Fruit fly (Drosophila melanogaster) whole organism, embryonic: ENCODE data around the gene CG5776.

Experiments used
- Aef1 ChIP-seq: fragments of 200-800 bp; sonication (Bioruptor generic); IDR thresholded peaks from 3 replicates; pipeline ENCODE4 v1.3.6; 2022; ENCODE audit warnings: missing biosample characterization, missing genetic modification characterization
- CG1024 ChIP-seq: fragments of 200-800 bp; sonication (Bioruptor generic); IDR thresholded peaks from 2 replicates; pipeline ENCODE4 v1.3.6; 2022; ENCODE audit warnings: missing biosample characterization, missing genetic modification characterization
- CG10267 ChIP-seq: fragments of 200-800 bp; sonication (Bioruptor generic); optimal IDR thresholded peaks from 2 replicates; lab custom pipeline; 2018; ENCODE audit warnings: missing biosample characterization, mild to moderate bottlenecking, missing genetic modification characterization, moderate library complexity
- CG11093 ChIP-seq: fragments of 200-800 bp; sonication (Bioruptor generic); IDR thresholded peaks from 3 replicates; pipeline ENCODE4 v1.3.6; 2022; ENCODE audit warnings: missing biosample characterization, missing genetic modification characterization
- CG12299 ChIP-seq: fragments of 200-800 bp; sonication (Bioruptor generic); optimal IDR thresholded peaks from 2 replicates; lab custom pipeline; 2018; ENCODE audit warnings: missing biosample characterization, mild to moderate bottlenecking, missing genetic modification characterization
- CG14667 ChIP-seq: fragments of 200-800 bp; sonication (Bioruptor generic); IDR thresholded peaks from 2 replicates; pipeline ENCODE4 v1.3.6; 2022; ENCODE audit warnings: missing biosample characterization, missing genetic modification characterization
- CG15696 ChIP-seq: fragments of 200-800 bp; sonication (Bioruptor generic); optimal IDR thresholded peaks from 2 replicates; lab custom pipeline; 2019; ENCODE audit warnings: missing biosample characterization, mild to moderate bottlenecking, missing genetic modification characterization, moderate library complexity
- CG17612 ChIP-seq: fragments of 200-800 bp; sonication (Bioruptor generic); IDR thresholded peaks from 2 replicates; pipeline ENCODE4 v1.3.6; 2022; ENCODE audit warnings: missing biosample characterization, missing genetic modification characterization
- CG18599 ChIP-seq: fragments of 200-800 bp; sonication (Bioruptor generic); optimal IDR thresholded peaks from 3 replicates; lab custom pipeline; 2017; ENCODE audit warnings: missing biosample characterization, missing genetic modification characterization, mild to moderate bottlenecking, moderate library complexity, missing genetic modification reagents
- CG2116 ChIP-seq: fragments of 200-800 bp; sonication (Bioruptor generic); optimal IDR thresholded peaks from 3 replicates; lab custom pipeline; 2018; ENCODE audit warnings: missing biosample characterization, mild to moderate bottlenecking, missing genetic modification characterization
- CG2678 ChIP-seq: fragments of 200-800 bp; sonication (Bioruptor generic); optimal IDR thresholded peaks from 3 replicates; lab custom pipeline; 2019; ENCODE audit warnings: missing biosample characterization, mild to moderate bottlenecking, missing genetic modification characterization, moderate library complexity
- CG31388 ChIP-seq: fragments of 200-800 bp; sonication (Bioruptor generic); optimal IDR thresholded peaks from 2 replicates; lab custom pipeline; 2016; ENCODE audit warnings: missing biosample characterization, missing genetic modification characterization
- CG31441 ChIP-seq: fragments of 200-800 bp; sonication (Bioruptor generic); IDR thresholded peaks from 2 replicates; pipeline ENCODE4 v1.3.6; 2022; ENCODE audit warnings: missing biosample characterization, missing genetic modification characterization
- CG3281 ChIP-seq: fragments of 200-800 bp; sonication (Bioruptor generic); optimal IDR thresholded peaks from 3 replicates; lab custom pipeline; 2017; ENCODE audit warnings: missing biosample characterization, mild to moderate bottlenecking, missing genetic modification characterization
- CG43689 ChIP-seq: fragments of 200-800 bp; sonication (Bioruptor generic); IDR thresholded peaks from 2 replicates; pipeline ENCODE4 v1.3.6; 2022; ENCODE audit warnings: missing biosample characterization, missing genetic modification characterization
- CG4404 ChIP-seq: fragments of 200-800 bp; sonication (Bioruptor generic); IDR thresholded peaks from 2 replicates; pipeline ENCODE4 v1.3.6; 2022; ENCODE audit warnings: missing biosample characterization, missing genetic modification characterization
- CG6272 ChIP-seq: fragments of 200-800 bp; sonication (Bioruptor generic); IDR thresholded peaks from 2 replicates; pipeline ENCODE4 v1.3.6; 2022; ENCODE audit warnings: missing biosample characterization, missing genetic modification characterization
- CG8478 ChIP-seq: fragments of >200 bp; optimal IDR thresholded peaks from 2 replicates; lab custom pipeline; 2018
- CG8924 ChIP-seq: fragments of 200-800 bp; optimal IDR thresholded peaks from 3 replicates; lab custom pipeline; 2019; ENCODE audit warnings: missing biosample characterization, mild to moderate bottlenecking, missing genetic modification characterization, moderate library complexity
- CG9797 ChIP-seq: fragments of 200-800 bp; sonication (Bioruptor generic); optimal IDR thresholded peaks from 3 replicates; lab custom pipeline; 2018; ENCODE audit warnings: missing biosample characterization, mild to moderate bottlenecking, missing genetic modification characterization
- CG9817 ChIP-seq: fragments of 200-800 bp; sonication (Bioruptor generic); optimal IDR thresholded peaks from 2 replicates; lab custom pipeline; 2018; ENCODE audit warnings: missing biosample characterization, mild to moderate bottlenecking, missing genetic modification characterization, moderate library complexity
- CG9932 ChIP-seq: fragments of 200-800 bp; sonication (Bioruptor generic); IDR thresholded peaks from 2 replicates; pipeline ENCODE4 v1.3.6; 2022; ENCODE audit warnings: missing biosample characterization, missing genetic modification characterization
- CTCF ChIP-seq: fragments of 200-800 bp; sonication (Bioruptor generic); optimal IDR thresholded peaks from 2 replicates; lab custom pipeline; 2017; ENCODE audit warnings: missing biosample characterization, mild to moderate bottlenecking, missing genetic modification characterization, moderate library complexity
- CkIIα-i1 ChIP-seq: fragments of 200-800 bp; sonication (Bioruptor generic); IDR thresholded peaks from 2 replicates; pipeline ENCODE4 v1.3.6; 2022; ENCODE audit warnings: missing biosample characterization, missing genetic modification characterization
- Dip3 ChIP-seq: fragments of 200-800 bp; sonication (Bioruptor generic); optimal IDR thresholded peaks from 3 replicates; lab custom pipeline; 2016; ENCODE audit warnings: missing biosample characterization, missing genetic modification characterization
- ERR ChIP-seq: fragments of 200-800 bp; sonication (Bioruptor generic); optimal IDR thresholded peaks from 2 replicates; lab custom pipeline; 2016; ENCODE audit warnings: missing biosample characterization, missing genetic modification characterization
- Eip74EF ChIP-seq, 2 experiments: fragments of 200-800 bp in 1 of 2; fragments of >200 bp in 1 of 2; sonication (Bioruptor generic) in 1 of 2; optimal IDR thresholded peaks; 2 replicates each; lab custom pipeline; 2017 to 2019; ENCODE audit warnings: missing biosample characterization in 2 of 2, missing genetic modification characterization in 2 of 2, mild to moderate bottlenecking in 1 of 2, moderate library complexity in 1 of 2
- Fer1 ChIP-seq: fragments of 200-800 bp; sonication (Bioruptor generic); optimal IDR thresholded peaks from 2 replicates; lab custom pipeline; 2017; ENCODE audit warnings: missing biosample characterization, mild to moderate bottlenecking, missing genetic modification characterization
- H2.0 ChIP-seq: fragments of 200-800 bp; sonication (Bioruptor generic); IDR thresholded peaks from 2 replicates; pipeline ENCODE4 v1.3.6; 2022; ENCODE audit warnings: missing biosample characterization, missing genetic modification characterization
- HmgZ ChIP-seq: fragments of 200-800 bp; sonication (Bioruptor generic); optimal IDR thresholded peaks from 2 replicates; lab custom pipeline; 2018; ENCODE audit warnings: missing biosample characterization, mild to moderate bottlenecking, missing genetic modification characterization
- Jarid2 ChIP-seq: fragments of 200-800 bp; sonication (Bioruptor generic); optimal IDR thresholded peaks from 3 replicates; lab custom pipeline; 2017; ENCODE audit warnings: mild to moderate bottlenecking, missing biosample characterization, missing genetic modification reagents, missing genetic modification characterization
- Lim3 ChIP-seq: fragments of 200-800 bp; sonication (Bioruptor generic); IDR thresholded peaks from 2 replicates; pipeline ENCODE4 v1.3.6; 2022; ENCODE audit warnings: missing biosample characterization, missing genetic modification characterization
- Nf-YC ChIP-seq: fragments of 200-800 bp; optimal IDR thresholded peaks from 3 replicates; lab custom pipeline; 2019; ENCODE audit warnings: missing biosample characterization, mild to moderate bottlenecking, missing genetic modification characterization, moderate library complexity
- Six4 ChIP-seq: fragments of 200-800 bp; sonication (Bioruptor generic); optimal IDR thresholded peaks from 2 replicates; lab custom pipeline; 2016; ENCODE audit warnings: missing biosample characterization, missing genetic modification characterization
- Sox102F ChIP-seq: fragments of 200-800 bp; sonication (Bioruptor generic); optimal IDR thresholded peaks from 2 replicates; lab custom pipeline; 2018; ENCODE audit warnings: missing biosample characterization, mild to moderate bottlenecking, missing genetic modification characterization, moderate library complexity
- ac ChIP-seq: fragments of 200-800 bp; sonication (Bioruptor generic); optimal IDR thresholded peaks from 3 replicates; lab custom pipeline; 2017; ENCODE audit warnings: missing biosample characterization, mild to moderate bottlenecking, missing genetic modification characterization
- aop ChIP-seq: fragments of 200-800 bp; sonication (Bioruptor generic); IDR thresholded peaks from 2 replicates; pipeline ENCODE4 v1.3.6; 2022; ENCODE audit warnings: missing biosample characterization, missing genetic modification characterization
- ase ChIP-seq: fragments of 200-800 bp; sonication (Bioruptor generic); IDR thresholded peaks from 3 replicates; pipeline ENCODE4 v1.3.6; 2022; ENCODE audit warnings: missing biosample characterization, missing genetic modification characterization
- bbx ChIP-seq: fragments of 200-800 bp; sonication (Bioruptor generic); IDR thresholded peaks from 2 replicates; pipeline ENCODE4 v1.3.6; 2022; ENCODE audit warnings: missing biosample characterization, missing genetic modification characterization; ENCODE audit not compliant: partially characterized antibody
- crp ChIP-seq, 2 experiments: fragments of 200-800 bp; sonication (Bioruptor generic); optimal IDR thresholded peaks; 2 replicates in 1 of 2; 3 replicates in 1 of 2; lab custom pipeline; 2017; ENCODE audit warnings: missing biosample characterization in 2 of 2, missing genetic modification characterization in 2 of 2, mild to moderate bottlenecking in 1 of 2, moderate library complexity in 1 of 2
- ham ChIP-seq: fragments of 200-800 bp; sonication (Bioruptor generic); IDR thresholded peaks from 2 replicates; pipeline ENCODE4 v1.3.6; 2022; ENCODE audit warnings: missing biosample characterization, missing genetic modification characterization
- jumu ChIP-seq: fragments of 200-800 bp; sonication (Bioruptor generic); optimal IDR thresholded peaks from 3 replicates; lab custom pipeline; 2016; ENCODE audit warnings: missing biosample characterization, missing genetic modification characterization
- p53 ChIP-seq: fragments of 200-800 bp; sonication (Bioruptor generic); optimal IDR thresholded peaks from 2 replicates; lab custom pipeline; 2016; ENCODE audit warnings: missing biosample characterization, missing genetic modification characterization
- pho ChIP-seq: fragments of 200-800 bp; sonication (Bioruptor generic); optimal IDR thresholded peaks from 2 replicates; lab custom pipeline; 2016; ENCODE audit warnings: missing biosample characterization, missing genetic modification characterization
- psq ChIP-seq: fragments of 200-800 bp; sonication (Bioruptor generic); optimal IDR thresholded peaks from 2 replicates; lab custom pipeline; 2017; ENCODE audit warnings: missing biosample characterization, missing genetic modification characterization
- repo ChIP-seq: fragments of 200-800 bp; sonication (Bioruptor generic); optimal IDR thresholded peaks from 2 replicates; lab custom pipeline; 2016; ENCODE audit warnings: missing biosample characterization, missing genetic modification characterization
- run ChIP-seq: fragments of 200-800 bp; sonication (Bioruptor generic); optimal IDR thresholded peaks from 3 replicates; lab custom pipeline; 2018; ENCODE audit warnings: missing biosample characterization, mild to moderate bottlenecking, missing genetic modification characterization
- salm ChIP-seq: fragments of 200-800 bp; sonication (Bioruptor generic); optimal IDR thresholded peaks from 2 replicates; lab custom pipeline; 2018; ENCODE audit warnings: missing biosample characterization, mild to moderate bottlenecking, missing genetic modification characterization
- sd ChIP-seq: fragments of 200-800 bp; sonication (Bioruptor generic); optimal IDR thresholded peaks from 3 replicates; lab custom pipeline; 2018; ENCODE audit warnings: missing biosample characterization, mild to moderate bottlenecking, missing genetic modification characterization, moderate library complexity
- sug ChIP-seq: fragments of 200-800 bp; optimal IDR thresholded peaks from 2 replicates; lab custom pipeline; 2019; ENCODE audit warnings: missing biosample characterization, mild to moderate bottlenecking, missing genetic modification characterization, moderate library complexity
- tna ChIP-seq: fragments of 200-800 bp; sonication (Bioruptor generic); IDR thresholded peaks from 2 replicates; pipeline ENCODE4 v1.3.6; 2022; ENCODE audit warnings: missing biosample characterization, missing genetic modification characterization; ENCODE audit not compliant: partially characterized antibody

The CG5776 gene

DNA sequence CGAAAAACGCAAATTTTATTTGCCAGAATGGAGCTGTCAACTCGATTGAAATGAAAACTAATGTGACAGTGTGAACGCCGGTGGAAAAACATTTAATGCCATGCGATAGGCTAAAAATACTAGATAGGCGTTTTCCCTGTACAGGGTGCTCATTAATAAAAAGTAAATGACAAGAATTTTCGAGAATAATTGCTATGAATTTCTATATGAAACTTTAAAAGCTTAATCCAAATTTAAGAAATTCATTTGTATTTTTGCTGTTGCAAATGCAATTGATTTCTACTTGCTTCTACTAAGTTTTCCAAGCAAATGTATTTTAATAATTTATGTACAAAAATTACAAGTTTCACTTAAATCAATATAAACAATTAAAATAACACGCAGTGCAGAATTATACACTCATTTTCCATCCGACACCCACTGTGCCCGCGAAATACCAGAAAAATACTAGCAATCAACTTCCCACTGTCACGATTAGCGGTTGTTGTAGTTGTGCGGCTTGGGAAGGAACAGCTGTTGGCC lies 17.6 kb upstream of the CG5776 start, which contains the start of gene Pih1D1 (continued):
- TF ChIP-seq Aef1 (GFP tag; lab: Robert Waterston, UW): peak; percentile 95
- TF ChIP-seq Fer1 (GFP tag; lab: Kevin White, UChicago): peak; percentile 92
- TF ChIP-seq CG6272 (GFP tag; lab: Robert Waterston, UW): peak; percentile 94
- peak; percentile 97 for TF ChIP-seq CG2678 (tag; lab: Kevin White, UChicago)
- TF ChIP-seq Lim3 (GFP tag; lab: Robert Waterston, UW): peak; percentile 91
- peak; percentile 90 for TF ChIP-seq CG43689 (GFP tag; lab: Robert Waterston, UW)
- peak; percentile 90 for TF ChIP-seq jumu (GFP tag; lab: Kevin White, UChicago)
- TF ChIP-seq ase (GFP tag; lab: Robert Waterston, UW): peak; percentile 95
- TF ChIP-seq CG31441 (GFP tag; lab: Robert Waterston, UW): no peak; the same call in 1 of the 2 replicates
- TF ChIP-seq p53: peak; percentile 84
- TF ChIP-seq Nf-YC: no peak
- TF ChIP-seq CG3281 (GFP tag; lab: Kevin White, UChicago): peak; percentile 96
- peak; percentile 92 for TF ChIP-seq CG14667 (GFP tag; lab: Robert Waterston, UW)
- TF ChIP-seq Jarid2 (GFP tag; lab: Kevin White, UChicago): peak; percentile 68
- TF ChIP-seq Dip3: peak; percentile 94
- TF ChIP-seq CG15696: peak; percentile 96
- peak; percentile 93 for TF ChIP-seq HmgZ
- peak; percentile 7 for TF ChIP-seq ac (GFP tag; lab: Kevin White, UChicago)
- peak; percentile 88 for TF ChIP-seq CG31388
- peak; percentile 95 for TF ChIP-seq Sox102F (GFP tag; lab: Kevin White, UChicago)
- peak; percentile 90 for TF ChIP-seq ham (GFP tag; lab: Robert Waterston, UW)
- TF ChIP-seq crp (GFP tag; optimal IDR thresholded peaks at IDR 0.05; lab: Kevin White, UChicago): peak; percentile 36 to 84
- TF ChIP-seq CkIIα-i1 (GFP tag; lab: Robert Waterston, UW): peak; percentile 77
- peak; percentile 77 for TF ChIP-seq psq (GFP tag; lab: Kevin White, UChicago)
- TF ChIP-seq aop (GFP tag; lab: Robert Waterston, UW): 0 out of 2 replicates have a peak, but pooled peaks have one; percentile 43
- TF ChIP-seq Six4: peak; percentile 93
- TF ChIP-seq CG9817 (tag; lab: Kevin White, UChicago): peak; percentile 97
- peak; percentile 97 for TF ChIP-seq CG9932 (GFP tag; lab: Robert Waterston, UW)
- TF ChIP-seq bbx (GFP tag; lab: Robert Waterston, UW): no peak
- peak; percentile 80 for TF ChIP-seq run (tag; lab: Kevin White, UChicago)
- TF ChIP-seq CG2116 (GFP tag; lab: Kevin White, UChicago): peak; percentile 80
- peak; percentile 95 for TF ChIP-seq CG11093 (GFP tag; lab: Robert Waterston, UW)
- TF ChIP-seq ERR (GFP tag; lab: Kevin White, UChicago): peak; percentile 46
- no peak for TF ChIP-seq sd (tag; lab: Kevin White, UChicago)
- peak; percentile 95 for TF ChIP-seq CG18599 (GFP tag; lab: Kevin White, UChicago)
- peak; percentile 92 for TF ChIP-seq H2.0 (GFP tag; lab: Robert Waterston, UW)
- no peak for TF ChIP-seq CTCF (GFP tag; lab: Kevin White, UChicago)
- TF ChIP-seq CG12299 (tag; lab: Kevin White, UChicago): peak; percentile 79
- peak; percentile 89 for TF ChIP-seq CG10267 (tag; lab: Kevin White, UChicago)
- peak; percentile 97 for TF ChIP-seq CG4404 (GFP tag; lab: Robert Waterston, UW)
- peak; percentile 96 for TF ChIP-seq pho (GFP tag; lab: Kevin White, UChicago)
- TF ChIP-seq salm (tag; lab: Kevin White, UChicago): peak; percentile 62
- TF ChIP-seq repo (GFP tag; lab: Kevin White, UChicago): peak; percentile 86
- peak; percentile 82 for TF ChIP-seq CG9797 (GFP tag; lab: Kevin White, UChicago)
- TF ChIP-seq CG17612 (GFP tag; lab: Robert Waterston, UW): peak; percentile 85
- TF ChIP-seq CG8478: no peak
- TF ChIP-seq tna (GFP tag; lab: Robert Waterston, UW): no peak
- peak; percentile 95 for TF ChIP-seq CG8924 (tag; lab: Kevin White, UChicago)
- peak in 1 of 2 experiments; percentile 88 for TF ChIP-seq Eip74EF (GFP tag; optimal IDR thresholded peaks at IDR 0.05; lab: Kevin White, UChicago)
- TF ChIP-seq sug: peak; percentile 96
- TF ChIP-seq CG1024 (GFP tag; lab: Robert Waterston, UW): peak; percentile 82
